Fruit fly (Drosophila melanogaster): ENCODE data around the gene CG1812.
A peak's percentile ranks its signal among the peaks of the same experiment; 100 is the strongest.

The CG1812 gene

dm6 chrX:20488701-20489122 is 22.6 kb upstream of the CG1812 start (continued):
- TF ChIP-seq oc (tag; optimal IDR thresholded peaks at IDR 0.05) (no peak), ato (GFP tag; IDR thresholded peaks at IDR 0.05; ENCODE audit: partially characterized antibody) (no peak), fd3F (GFP tag; optimal IDR thresholded peaks at IDR 0.05) (no peak), CG6254 (GFP tag; optimal IDR thresholded peaks at IDR 0.05) (peak; percentile 69), CG16813 (GFP tag; IDR thresholded peaks at IDR 0.05; ENCODE audit: partially characterized antibody) (no peak), CG11085 (GFP tag; IDR thresholded peaks at IDR 0.05) (no peak), CG3407 (GFP tag; optimal IDR thresholded peaks at IDR 0.05) (peak; percentile 42), CG18599 (GFP tag; optimal IDR thresholded peaks at IDR 0.05) (peak; percentile 67), Dfd (GFP tag; optimal IDR thresholded peaks at IDR 0.05) (no peak), ro (GFP tag; IDR thresholded peaks at IDR 0.05) (no peak), D19A (tag; optimal IDR thresholded peaks at IDR 0.05) (peak; percentile 63), CG15011 (GFP tag; optimal IDR thresholded peaks at IDR 0.05) (peak; percentile 50), CG8924 (tag; optimal IDR thresholded peaks at IDR 0.05) (peak; percentile 72), CG10543 (GFP tag; optimal IDR thresholded peaks at IDR 0.05) (peak; percentile 21), aop (GFP tag; IDR thresholded peaks at IDR 0.05) (no peak), row (GFP tag; IDR thresholded peaks at IDR 0.05) (peak; percentile 51; the same call in 2 of the 3 replicates), lola (GFP tag; optimal IDR thresholded peaks at IDR 0.05) (peak in 1 of 3 experiments; percentile 71), HmgD (GFP tag; optimal IDR thresholded peaks at IDR 0.05) (no peak), sna (GFP tag; IDR thresholded peaks at IDR 0.05; ENCODE audit: partially characterized antibody) (no peak), pan (optimal IDR thresholded peaks at IDR 0.05) (no peak), pan (GFP tag; optimal IDR thresholded peaks at IDR 0.05 in 1 of 2, IDR thresholded peaks at IDR 0.05 in 1 of 2) (peak in 1 of 2 experiments; percentile 32), B-H1 (GFP tag; IDR thresholded peaks at IDR 0.05) (no peak), CG4282 (GFP tag; optimal IDR thresholded peaks at IDR 0.05) (no peak), CG14860 (GFP tag; IDR thresholded peaks at IDR 0.05; ENCODE audit: partially characterized antibody) (no peak), CG3995 (GFP tag; optimal IDR thresholded peaks at IDR 0.05) (peak; percentile 8), Bgb (GFP tag; IDR thresholded peaks at IDR 0.05; ENCODE audit: partially characterized antibody) (no peak), CG12236 (GFP tag; optimal IDR thresholded peaks at IDR 0.05) (no peak), chm (GFP tag; IDR thresholded peaks at IDR 0.05) (no peak), ken (GFP tag; IDR thresholded peaks at IDR 0.05) (no peak), PHDP (tag; optimal IDR thresholded peaks at IDR 0.05) (peak; percentile 57), lov (optimal IDR thresholded peaks at IDR 0.05) (no peak), lov (GFP tag; IDR thresholded peaks at IDR 0.05) (no peak), gem (tag; optimal IDR thresholded peaks at IDR 0.05) (peak; percentile 78), jumu (GFP tag; optimal IDR thresholded peaks at IDR 0.05) (peak; percentile 12), amos (GFP tag; IDR thresholded peaks at IDR 0.05; ENCODE audit: partially characterized antibody) (no peak), CG8290 (GFP tag; optimal IDR thresholded peaks at IDR 0.05) (peak; percentile 39), CG8290 (tag; optimal IDR thresholded peaks at IDR 0.05) (peak in 1 of 2 experiments; percentile 3), CG18262 (tag; optimal IDR thresholded peaks at IDR 0.05) (peak; percentile 81), bigmax (GFP tag; optimal IDR thresholded peaks at IDR 0.05) (no peak), CG6813 (GFP tag; optimal IDR thresholded peaks at IDR 0.05) (peak; percentile 8), sr (GFP tag; IDR thresholded peaks at IDR 0.05) (no peak), CG9876 (GFP tag; optimal IDR thresholded peaks at IDR 0.05) (no peak), Dip2 (GFP tag; IDR thresholded peaks at IDR 0.05) (no peak), E2f2 (GFP tag; IDR thresholded peaks at IDR 0.05) (no peak; the same call in 1 of the 2 replicates), Doc3 (GFP tag; IDR thresholded peaks at IDR 0.05; ENCODE audit: partially characterized antibody) (no peak), prd (optimal IDR thresholded peaks at IDR 0.05) (no peak), prd (GFP tag; IDR thresholded peaks at IDR 0.05) (peak; percentile 50; the same call in 1 of the 3 replicates), Med (GFP tag) (peak; percentile 84), CG34224 (GFP tag; IDR thresholded peaks at IDR 0.05; ENCODE audit: partially characterized antibody) (no peak), Poxn (GFP tag; IDR thresholded peaks at IDR 0.05) (no peak), Gsc (GFP tag; IDR thresholded peaks at IDR 0.05) (no peak)
